Fruit fly (Drosophila melanogaster): ENCODE data around the gene Nplp3.

dm6 chr3L:16288322-16288721, 29.5 kb upstream of the Nplp3 start, which contains the start of gene CG13046:
- TF ChIP-seq ovo (GFP tag; optimal IDR thresholded peaks at IDR 0.05), result no peak
- TF ChIP-seq kay (GFP tag; ENCODE audit: borderline replicate concordance), result no peak
- TF ChIP-seq Crg-1 (GFP tag; optimal IDR thresholded peaks at IDR 0.05), result no peak
- no peak for TF ChIP-seq CG5204 (GFP tag; optimal IDR thresholded peaks at IDR 0.05)
- TF ChIP-seq CG33017 (tag; optimal IDR thresholded peaks at IDR 0.05), result no peak
- no peak for TF ChIP-seq toe (GFP tag; optimal IDR thresholded peaks at IDR 0.05)
- TF ChIP-seq CG11617 (GFP tag; optimal IDR thresholded peaks at IDR 0.05), result no peak
- no peak for TF ChIP-seq cic (GFP tag; optimal IDR thresholded peaks at IDR 0.05)
- no peak for TF ChIP-seq CG12768 (GFP tag; optimal IDR thresholded peaks at IDR 0.05)
- TF ChIP-seq CG14711 (tag; optimal IDR thresholded peaks at IDR 0.05), result no peak
- no peak for TF ChIP-seq Mnt (GFP tag; optimal IDR thresholded peaks at IDR 0.05)
- no peak for TF ChIP-seq bab1 (GFP tag; optimal IDR thresholded peaks at IDR 0.05)
- TF ChIP-seq tj (GFP tag; optimal IDR thresholded peaks at IDR 0.05), result no peak
- no peak for TF ChIP-seq Hr96 (GFP tag; optimal IDR thresholded peaks at IDR 0.05)

Measured in whole organism, adult.